Worm (Caenorhabditis elegans): Measurements from ENCODE around the gene F11D11.6.
"Not testable (repeated sequence)": the region's sequence is repeated elsewhere in the genome, so short reads cannot be mapped to it uniquely, and the experiment has no call there.

The F11D11.6 gene

DNA sequence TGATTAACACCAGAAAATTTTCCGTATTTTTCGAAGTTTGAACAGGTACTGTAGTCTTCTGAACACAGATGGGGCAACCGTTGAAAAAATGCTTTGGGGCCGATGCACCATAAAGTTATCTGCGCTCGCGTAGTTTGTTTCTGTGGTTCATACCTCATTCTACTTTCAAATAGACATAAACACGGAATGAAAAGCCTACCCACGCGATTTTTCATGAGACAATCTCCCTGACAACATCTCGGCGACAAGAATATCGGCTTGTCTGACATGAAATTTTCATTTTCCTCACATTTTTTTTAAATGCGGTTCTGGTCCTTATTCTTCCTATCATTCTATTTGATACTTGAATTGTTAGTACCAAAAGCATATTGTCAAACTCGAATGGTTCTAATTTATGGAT lies 19.8 kb upstream of the F11D11.6 start, which contains the start of gene clec-257:
TSS of gene clec-257 (plus strand) at position 301 of the 400 bp plus-strand sequence.
- no peak for TF ChIP-seq sptf-1 (tag; optimal IDR thresholded peaks at IDR 0.05)
- TF ChIP-seq nhr-76 (tag; optimal IDR thresholded peaks at IDR 0.05), result no peak
- TF ChIP-seq flh-1 (GFP tag; optimal IDR thresholded peaks at IDR 0.05), result no peak
- no peak for TF ChIP-seq mls-2 (tag; optimal IDR thresholded peaks at IDR 0.05)
- TF ChIP-seq hlh-1 (tag; optimal IDR thresholded peaks at IDR 0.05), result no peak
- TF ChIP-seq mep-1 (tag; optimal IDR thresholded peaks at IDR 0.05), result no peak
- no peak for TF ChIP-seq unc-120 (tag; optimal IDR thresholded peaks at IDR 0.05; ENCODE audit: poor library complexity, severe bottlenecking)

DNA sequence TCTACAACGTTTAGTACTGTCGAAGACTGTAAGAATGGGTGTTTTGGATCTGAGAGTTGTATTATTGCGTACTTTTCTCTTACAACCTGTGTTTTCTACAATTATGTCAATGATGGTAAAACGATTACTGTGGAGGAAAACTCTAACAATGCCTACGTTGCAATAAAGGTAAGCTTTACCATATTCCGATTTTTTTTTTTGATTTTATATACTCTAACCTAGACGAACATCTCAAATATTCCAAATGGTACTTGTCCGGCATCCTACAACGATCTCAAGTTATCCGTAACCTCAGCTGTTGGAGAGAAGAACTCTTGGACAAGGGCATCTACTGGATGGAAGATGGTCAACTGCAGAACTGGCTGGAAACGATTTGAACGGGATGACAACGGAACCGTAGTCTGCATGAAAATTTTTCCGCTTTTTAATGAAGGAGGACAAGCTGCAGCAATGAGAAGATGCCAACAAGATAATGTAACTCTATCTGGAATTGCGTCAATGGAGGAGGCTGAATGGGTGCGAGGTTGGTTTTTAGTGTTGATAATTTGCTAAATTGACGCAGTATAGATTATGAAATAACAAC lies 19.0 kb upstream of the F11D11.6 start:
- TF ChIP-seq unc-39 (tag; optimal IDR thresholded peaks at IDR 0.05) (no peak), ceh-43 (GFP tag; optimal IDR thresholded peaks at IDR 0.05) (no peak), blmp-1 (tag; optimal IDR thresholded peaks at IDR 0.05) (no peak), cnd-1 (tag; optimal IDR thresholded peaks at IDR 0.05) (no peak)

DNA sequence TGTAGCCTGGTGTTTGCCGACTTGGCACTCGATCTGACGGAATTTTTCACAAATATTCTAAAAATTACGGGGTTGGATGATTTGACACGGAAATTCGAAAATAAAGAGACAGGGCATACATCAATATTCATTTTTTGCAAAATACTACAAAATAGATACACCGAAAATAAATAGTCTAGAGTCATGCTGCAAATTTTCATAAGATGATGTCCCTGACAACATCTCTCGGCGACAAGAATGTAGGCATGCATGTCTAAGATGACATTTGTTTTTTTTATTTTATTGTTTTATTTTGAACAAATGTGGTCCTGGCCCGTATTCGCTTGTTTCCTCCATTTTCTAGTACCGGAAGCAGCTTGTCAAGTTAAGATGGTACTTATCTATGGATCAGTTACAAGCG lies 18.5 kb upstream of the F11D11.6 start, which contains the start of gene clec-256:
TSS of gene clec-256 (plus strand) at position 301 of the 400 bp plus-strand sequence.
- TF ChIP-seq mls-2 (tag; optimal IDR thresholded peaks at IDR 0.05), result no peak
- TF ChIP-seq lsy-2 (tag; optimal IDR thresholded peaks at IDR 0.05), result no peak
- no peak for TF ChIP-seq sem-2 (GFP tag; optimal IDR thresholded peaks at IDR 0.05)
- TF ChIP-seq elt-1 (tag; optimal IDR thresholded peaks at IDR 0.05; ENCODE audit: borderline replicate concordance, insufficient read depth), result no peak
- no peak for TF ChIP-seq flh-1 (GFP tag; optimal IDR thresholded peaks at IDR 0.05)
- no peak for TF ChIP-seq sptf-1 (tag; optimal IDR thresholded peaks at IDR 0.05)
- no peak for TF ChIP-seq bed-3 (GFP tag; optimal IDR thresholded peaks at IDR 0.05)
- no peak for TF ChIP-seq nhr-237 (tag; optimal IDR thresholded peaks at IDR 0.05)
- no peak for TF ChIP-seq lin-13 (tag; optimal IDR thresholded peaks at IDR 0.05)
- TF ChIP-seq ceh-39 (tag; optimal IDR thresholded peaks at IDR 0.05), result no peak
- TF ChIP-seq lin-32 (GFP tag; optimal IDR thresholded peaks at IDR 0.05), result no peak
- TF ChIP-seq ces-1 (GFP tag; optimal IDR thresholded peaks at IDR 0.05), result no peak
- TF ChIP-seq drap-1 (GFP tag; optimal IDR thresholded peaks at IDR 0.05), result no peak
- no peak for TF ChIP-seq unc-39 (tag; optimal IDR thresholded peaks at IDR 0.05)
- no peak for TF ChIP-seq mep-1 (tag; optimal IDR thresholded peaks at IDR 0.05)
- TF ChIP-seq nhr-76 (tag; optimal IDR thresholded peaks at IDR 0.05), result no peak

DNA sequence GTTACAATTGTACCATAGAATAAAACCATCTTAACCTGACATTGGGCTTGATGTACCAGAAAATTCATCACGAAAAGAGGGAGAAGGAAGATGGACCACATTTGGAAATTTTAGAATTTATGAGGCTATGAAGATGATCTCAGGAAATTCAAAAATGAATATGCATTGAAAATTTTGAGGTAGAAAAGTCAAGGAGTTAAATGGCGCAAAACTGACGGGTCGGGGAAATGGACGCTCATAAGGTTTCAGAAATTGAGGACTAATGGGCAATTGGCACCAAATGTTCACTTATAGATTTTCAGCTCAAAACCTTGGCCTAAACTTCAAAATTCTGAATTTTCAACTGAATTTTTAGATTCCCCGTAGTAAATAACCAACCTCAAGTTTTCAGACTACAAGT lies 17.7 kb upstream of the F11D11.6 start, which contains the start of gene clec-255:
TSS of gene clec-255 (minus strand) at position 101 of the 400 bp plus-strand sequence.
- TF ChIP-seq hlh-1 (tag; optimal IDR thresholded peaks at IDR 0.05), result no peak
- no peak for TF ChIP-seq nhr-2 (tag; optimal IDR thresholded peaks at IDR 0.05)
- no peak for TF ChIP-seq mls-2 (tag; optimal IDR thresholded peaks at IDR 0.05)
- no peak for TF ChIP-seq nhr-28 (tag; optimal IDR thresholded peaks at IDR 0.05)
- TF ChIP-seq bed-3 (GFP tag; optimal IDR thresholded peaks at IDR 0.05), result no peak
- TF ChIP-seq tbx-8 (GFP tag; optimal IDR thresholded peaks at IDR 0.05), result no peak

DNA sequence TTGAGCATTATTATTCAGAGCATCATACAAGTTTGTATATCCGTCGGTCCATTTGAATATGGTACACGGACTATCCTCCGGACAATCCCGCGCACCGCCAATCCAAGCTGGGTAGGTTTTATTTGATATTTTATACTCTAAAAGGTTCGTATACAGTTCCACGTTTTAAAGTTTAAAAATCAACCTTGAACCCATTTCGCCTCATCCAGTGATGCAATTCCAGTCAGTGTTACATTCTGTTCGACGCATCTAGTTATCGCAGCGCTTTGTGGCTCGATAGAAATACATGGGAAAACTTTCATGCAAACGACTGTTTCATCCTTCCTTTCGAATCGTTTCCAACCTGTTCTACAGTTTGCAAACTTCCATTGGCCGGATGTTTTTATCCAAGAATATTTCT lies 17.0 kb upstream of the F11D11.6 start:
- TF ChIP-seq unc-39 (tag; optimal IDR thresholded peaks at IDR 0.05), result no peak
- TF ChIP-seq pha-4 (tag; optimal IDR thresholded peaks at IDR 0.05), result no peak
- TF ChIP-seq ceh-39 (tag; optimal IDR thresholded peaks at IDR 0.05), result no peak
- TF ChIP-seq snpc-4 (tag; optimal IDR thresholded peaks at IDR 0.05), result no peak
- TF ChIP-seq nhr-12 (tag; optimal IDR thresholded peaks at IDR 0.05), result no peak
- TF ChIP-seq bed-3 (GFP tag; optimal IDR thresholded peaks at IDR 0.05), result no peak
- TF ChIP-seq ham-2 (GFP tag; optimal IDR thresholded peaks at IDR 0.05), result no peak

DNA sequence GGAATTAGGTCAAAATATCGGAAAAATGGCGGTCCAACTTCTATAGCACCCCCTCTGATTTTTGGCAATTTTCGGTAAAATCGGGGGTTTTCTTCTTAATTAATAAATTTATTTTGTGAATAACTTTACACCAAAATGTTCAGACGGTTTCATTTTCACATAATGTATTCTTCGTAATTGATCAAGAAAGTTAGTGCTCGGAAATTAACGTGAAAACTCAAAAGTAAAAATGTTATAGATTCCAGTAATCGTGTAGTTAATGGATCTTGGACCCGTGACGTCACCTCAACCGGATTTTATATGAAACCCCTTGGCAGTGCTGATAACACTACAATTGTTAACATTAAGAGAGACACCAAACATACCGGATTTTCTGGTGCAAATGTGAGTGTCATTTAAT lies 9.1 kb upstream of the F11D11.6 start, which contains the start of gene F11D11.22:
TSS of gene F11D11.22 (plus strand) at position 301 of the 400 bp plus-strand sequence.
- not testable (repeated sequence) for TF ChIP-seq ztf-11, pha-4, sptf-1 (tag; optimal IDR thresholded peaks at IDR 0.05)
